Worm (Caenorhabditis elegans) whole organism, midembryonic: ENCODE results near the gene elt-7.

ENCODE experiments used
- cog-1 ChIP-seq: sonication (generic microtip); optimal IDR thresholded peaks from 2 replicates; lab custom pipeline; 2016; ENCODE audit warnings: missing genetic modification characterization, missing compliant biosample characterization
- flt-1 ChIP-seq: fragments of 200-800 bp; sonication (Bioruptor generic); IDR thresholded peaks from 2 replicates; pipeline ENCODE4 v1.3.6; 2022; ENCODE audit warnings: missing genetic modification characterization, missing compliant biosample characterization
- klf-2 ChIP-seq: fragments of 200-800 bp; sonication (Bioruptor generic); conservative IDR thresholded peaks from 2 replicates; pipeline ENCODE4 v1.3.6; 2022; ENCODE audit warnings: missing genetic modification reagents, missing genetic modification characterization, missing compliant biosample characterization
- med-1 ChIP-seq: sonication (generic microtip); optimal IDR thresholded peaks from 2 replicates; lab custom pipeline; 2017; ENCODE audit warnings: missing genetic modification characterization, mild to moderate bottlenecking, missing compliant biosample characterization, antibody characterized with exemption, missing genetic modification reagents; ENCODE audit not compliant: insufficient read depth
- ref-1 ChIP-seq: fragments of 200-800 bp; sonication (Bioruptor generic); conservative IDR thresholded peaks from 2 replicates; pipeline ENCODE4 v1.3.6; 2022; ENCODE audit warnings: missing genetic modification reagents, missing genetic modification characterization, missing compliant biosample characterization
- tab-1 ChIP-seq: fragments of 200-800 bp; sonication (Bioruptor generic); IDR thresholded peaks from 2 replicates; pipeline ENCODE4 v1.3.6; 2022; ENCODE audit warnings: missing genetic modification characterization, missing compliant biosample characterization
- ztf-23 ChIP-seq: fragments of 200-800 bp; sonication (Bioruptor generic); IDR thresholded peaks from 2 replicates; pipeline ENCODE4 v1.3.6; 2022; ENCODE audit warnings: missing genetic modification reagents, missing genetic modification characterization, missing compliant biosample characterization
- ztf-29 ChIP-seq: fragments of 200-800 bp; sonication (Bioruptor generic); IDR thresholded peaks from 2 replicates; pipeline ENCODE4 v1.3.6; 2022; ENCODE audit warnings: missing genetic modification reagents, missing genetic modification characterization, missing compliant biosample characterization

DNA sequence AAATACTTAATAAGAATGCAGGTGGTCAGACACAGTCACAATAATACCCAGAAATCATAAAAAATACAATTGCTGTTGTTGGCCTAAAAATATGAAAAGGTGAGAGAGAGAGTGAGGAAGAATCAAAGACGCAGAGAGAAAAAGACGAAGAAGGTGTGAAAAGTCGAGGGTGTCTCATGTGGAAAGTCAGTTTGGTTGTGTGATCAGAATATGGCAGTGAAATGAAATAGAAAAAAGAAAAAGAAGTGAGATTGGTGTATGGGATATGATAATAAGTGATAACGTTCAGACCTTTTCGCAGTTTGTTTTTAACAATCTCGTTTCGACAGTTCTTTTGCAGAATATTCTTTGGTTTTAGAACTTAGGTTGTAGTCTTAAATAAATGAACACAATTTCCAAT, 36.4 kb downstream of the elt-7 start:
- TF ChIP-seq ztf-23 (GFP tag; lab: Robert Waterston, UW) (no peak), flt-1 (no peak), ztf-29 (no peak), tab-1 (no peak), med-1 (GFP tag; lab: Kevin White, UChicago) (no peak), cog-1 (tag; lab: Kevin White, UChicago) (no peak), ref-1 (GFP tag; lab: Robert Waterston, UW) (no peak), klf-2 (no peak)
